Fruit fly (Drosophila melanogaster): ENCODE results near the gene Grip163.
A peak's percentile ranks its signal among the peaks of the same experiment; 100 is the strongest.

The Grip163 gene

DNA sequence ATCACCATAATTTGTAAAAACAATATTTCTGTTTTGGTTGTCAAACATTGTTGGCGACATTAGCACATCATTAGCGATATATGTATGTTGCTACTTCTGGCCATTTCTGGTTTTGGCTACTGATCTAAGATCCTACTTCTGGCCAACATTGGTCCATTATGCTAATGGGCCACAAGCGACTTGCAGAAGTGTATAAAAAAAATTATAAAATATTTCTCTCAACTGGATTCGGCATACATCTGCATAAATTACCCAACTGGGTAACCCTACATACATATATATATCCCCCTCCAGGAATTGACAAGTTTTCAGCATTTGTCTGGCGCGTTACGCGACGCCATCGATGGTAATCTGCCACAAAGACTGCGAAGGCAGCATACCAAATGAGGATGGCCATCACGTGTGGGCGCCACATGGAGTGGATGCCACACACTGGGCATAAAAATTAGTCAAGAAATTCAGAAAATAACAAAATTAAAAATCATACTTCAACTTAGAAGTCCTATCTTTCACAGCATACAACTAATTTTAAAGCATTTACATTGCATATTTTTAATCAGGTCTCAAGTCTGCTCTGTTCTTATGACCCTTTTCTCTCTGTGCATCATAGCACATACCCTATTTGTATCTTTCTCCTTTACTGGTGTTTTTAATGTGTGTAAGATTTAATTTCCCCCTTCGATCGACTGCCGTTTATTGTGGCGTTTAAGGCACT lies 39.7 kb upstream of the Grip163 start:
- TF ChIP-seq Hnf4 (GFP tag; optimal IDR thresholded peaks at IDR 0.05) (no peak), sv (GFP tag; optimal IDR thresholded peaks at IDR 0.05) (peak; percentile 14), Mio (GFP tag; optimal IDR thresholded peaks at IDR 0.05) (no peak), Jra (GFP tag; optimal IDR thresholded peaks at IDR 0.05) (no peak)

DNA sequence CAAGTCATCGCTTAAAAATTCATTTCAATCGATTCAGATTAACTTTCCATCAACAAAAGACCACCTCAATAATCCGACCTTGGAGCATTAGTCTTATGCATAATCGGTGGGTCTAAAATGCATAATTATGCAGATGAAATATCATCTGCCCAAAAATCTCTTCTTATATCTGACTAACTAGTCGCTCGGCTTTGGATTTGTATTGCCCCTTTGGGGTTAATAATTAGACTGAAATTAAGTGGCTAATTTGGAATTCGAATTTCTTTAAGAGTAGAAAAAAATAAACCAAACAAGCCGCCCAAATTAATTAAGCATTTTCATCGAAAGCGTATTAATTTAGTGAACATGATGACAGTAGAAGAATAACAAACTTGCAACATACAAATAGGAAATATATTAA lies 38.7 kb upstream of the Grip163 start:
- no peak for TF ChIP-seq psq (GFP tag; optimal IDR thresholded peaks at IDR 0.05)
- no peak for TF ChIP-seq Myc (optimal IDR thresholded peaks at IDR 0.05)
- no peak for TF ChIP-seq dmrt93B (GFP tag; optimal IDR thresholded peaks at IDR 0.05)
- no peak for TF ChIP-seq Mio (GFP tag; optimal IDR thresholded peaks at IDR 0.05)
- TF ChIP-seq foxo (GFP tag; optimal IDR thresholded peaks at IDR 0.05) = no peak
- TF ChIP-seq br (GFP tag; optimal IDR thresholded peaks at IDR 0.05) = no peak
- no peak for TF ChIP-seq HLH106 (tag; optimal IDR thresholded peaks at IDR 0.05)
- TF ChIP-seq OdsH (GFP tag; optimal IDR thresholded peaks at IDR 0.05) = no peak
- no peak for TF ChIP-seq pan (optimal IDR thresholded peaks at IDR 0.05)
- TF ChIP-seq sage (GFP tag; optimal IDR thresholded peaks at IDR 0.05) = no peak
- TF ChIP-seq Hr78 (GFP tag; optimal IDR thresholded peaks at IDR 0.05) = no peak
- no peak for TF ChIP-seq lola (GFP tag; optimal IDR thresholded peaks at IDR 0.05)
- no peak for TF ChIP-seq usp (GFP tag; optimal IDR thresholded peaks at IDR 0.05)
- no peak for TF ChIP-seq h (GFP tag; optimal IDR thresholded peaks at IDR 0.05)
- TF ChIP-seq Dif (GFP tag; optimal IDR thresholded peaks at IDR 0.05; ENCODE audit: partially characterized antibody) = no peak
- no peak for TF ChIP-seq GATAd (GFP tag; optimal IDR thresholded peaks at IDR 0.05)
- TF ChIP-seq Vsx2 (GFP tag; optimal IDR thresholded peaks at IDR 0.05; ENCODE audit: partially characterized antibody) = no peak
- TF ChIP-seq brk (GFP tag; optimal IDR thresholded peaks at IDR 0.05) = no peak
- TF ChIP-seq rgr (GFP tag; optimal IDR thresholded peaks at IDR 0.05) = no peak

DNA sequence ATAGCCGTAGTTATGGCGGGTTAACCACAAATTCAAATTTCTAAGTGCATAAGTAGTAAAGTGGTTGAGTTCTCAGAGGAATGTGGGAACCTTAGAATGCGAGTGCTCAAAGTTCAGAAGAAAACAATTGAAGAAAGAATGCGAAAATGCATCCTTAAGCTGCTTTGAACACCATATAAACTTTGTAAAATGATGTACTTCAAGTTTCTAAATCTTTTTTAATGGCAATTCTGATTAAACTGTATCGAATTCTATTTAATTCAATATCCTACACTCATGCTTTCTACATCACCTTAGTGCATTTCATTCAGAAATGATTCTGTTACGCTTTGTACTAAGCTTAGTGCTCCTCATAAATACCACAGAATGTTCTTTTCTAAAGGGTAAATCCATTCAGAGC lies 34.3 kb upstream of the Grip163 start, which contains the start of gene CG43993:
CG43993 (plus strand) TSS at position 301 of the 400 bp plus-strand sequence.
- TF ChIP-seq lola (GFP tag; optimal IDR thresholded peaks at IDR 0.05) = no peak
- no peak for TF ChIP-seq dsf (GFP tag; optimal IDR thresholded peaks at IDR 0.05; ENCODE audit: borderline replicate concordance)
- TF ChIP-seq Dif (GFP tag; optimal IDR thresholded peaks at IDR 0.05; ENCODE audit: partially characterized antibody) = no peak
- TF ChIP-seq Vsx2 (GFP tag; optimal IDR thresholded peaks at IDR 0.05; ENCODE audit: partially characterized antibody) = no peak

DNA sequence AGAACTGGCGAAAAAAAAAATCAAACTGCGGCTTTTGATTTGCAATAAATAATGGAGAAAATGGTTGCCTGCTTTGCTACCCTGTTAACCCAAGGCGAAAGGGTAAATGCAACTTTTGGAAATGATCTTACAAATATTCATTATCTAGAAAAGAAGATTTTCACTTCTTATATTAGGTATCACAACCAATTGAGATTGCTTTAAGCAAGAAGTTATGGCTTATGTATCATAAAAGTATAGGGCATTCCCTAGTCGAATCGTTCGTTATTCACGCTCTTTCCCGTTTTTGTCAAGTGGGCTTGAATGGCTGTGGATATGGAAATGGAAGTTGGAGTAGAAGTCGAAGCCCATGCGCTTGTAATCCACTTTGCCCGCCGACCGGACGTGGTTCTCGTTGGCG lies 32.6 kb upstream of the Grip163 start:
- TF ChIP-seq OdsH (GFP tag; optimal IDR thresholded peaks at IDR 0.05) (peak; percentile 29), HLH106 (tag; optimal IDR thresholded peaks at IDR 0.05) (peak; percentile 16), dmrt93B (GFP tag; optimal IDR thresholded peaks at IDR 0.05) (peak; percentile 7), pan (optimal IDR thresholded peaks at IDR 0.05) (peak; percentile 13), Dfd (GFP tag; optimal IDR thresholded peaks at IDR 0.05) (no peak), usp (GFP tag; optimal IDR thresholded peaks at IDR 0.05) (no peak), fru (GFP tag; optimal IDR thresholded peaks at IDR 0.05) (peak; percentile 15), ey (GFP tag; optimal IDR thresholded peaks at IDR 0.05) (peak; percentile 28), woc (GFP tag; optimal IDR thresholded peaks at IDR 0.05) (peak; percentile 49), h (GFP tag; optimal IDR thresholded peaks at IDR 0.05) (peak; percentile 59)

DNA sequence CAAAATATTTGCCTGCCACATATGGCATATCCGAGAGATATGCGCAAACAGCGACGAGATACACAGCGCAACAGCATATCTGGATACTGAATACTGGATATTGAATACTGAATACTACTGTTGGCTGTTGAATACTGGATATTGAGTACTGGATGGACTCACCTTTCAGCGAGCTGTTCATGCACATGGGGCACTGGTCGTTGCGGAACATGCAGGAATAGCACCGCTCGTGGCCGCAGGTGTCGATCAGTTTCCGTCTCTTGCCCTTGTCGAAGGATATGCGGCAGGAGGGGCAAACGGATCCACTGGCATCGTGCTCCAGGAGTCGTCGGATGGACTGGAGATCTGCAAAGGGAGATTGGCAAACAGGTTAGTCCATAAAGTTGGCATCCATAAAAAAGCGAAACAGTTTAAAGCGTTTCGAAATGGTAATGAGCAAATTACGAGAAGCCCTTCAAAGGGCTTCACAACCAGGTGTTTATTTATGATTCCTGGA lies 30.6 kb upstream of the Grip163 start:
- TF ChIP-seq Abd-B (GFP tag; optimal IDR thresholded peaks at IDR 0.05) (no peak), sv (GFP tag; optimal IDR thresholded peaks at IDR 0.05) (no peak), foxo (GFP tag; optimal IDR thresholded peaks at IDR 0.05) (no peak), ey (GFP tag; optimal IDR thresholded peaks at IDR 0.05) (no peak), psq (GFP tag; optimal IDR thresholded peaks at IDR 0.05) (no peak), tai (GFP tag; optimal IDR thresholded peaks at IDR 0.05) (no peak), pan (optimal IDR thresholded peaks at IDR 0.05) (no peak), Rel (GFP tag; optimal IDR thresholded peaks at IDR 0.05) (no peak), Rel (tag; optimal IDR thresholded peaks at IDR 0.05) (no peak), N (GFP tag; optimal IDR thresholded peaks at IDR 0.05) (no peak), br (GFP tag; optimal IDR thresholded peaks at IDR 0.05) (no peak), woc (GFP tag; optimal IDR thresholded peaks at IDR 0.05) (no peak), Jra (GFP tag; optimal IDR thresholded peaks at IDR 0.05) (no peak), dl (GFP tag; optimal IDR thresholded peaks at IDR 0.05; ENCODE audit: insufficient read depth in 1 of 2, partially characterized antibody in 2 of 2) (no peak), Dif (GFP tag; optimal IDR thresholded peaks at IDR 0.05; ENCODE audit: partially characterized antibody) (no peak), HLH106 (tag; optimal IDR thresholded peaks at IDR 0.05) (no peak), OdsH (GFP tag; optimal IDR thresholded peaks at IDR 0.05) (no peak)

Data from whole organism, wandering third instar larva.